Worm (Caenorhabditis elegans) whole organism, L1 larva: ENCODE measurements around the gene unc-119.

Experiments used
- C04F5.9 ChIP-seq: sonication (generic microtip); optimal IDR thresholded peaks from 2 replicates; lab custom pipeline; 2016; ENCODE audit warnings: missing genetic modification characterization, missing compliant biosample characterization
- Y116A8C.19 ChIP-seq: sonication (generic microtip); optimal IDR thresholded peaks from 2 replicates; lab custom pipeline; 2016; ENCODE audit warnings: missing compliant biosample characterization, missing genetic modification characterization, borderline replicate concordance
- aha-1 ChIP-seq: fragments of 150-350 bp; optimal IDR thresholded peaks from 2 replicates; lab custom pipeline; 2014; ENCODE audit warnings: missing biosample characterization, missing genetic modification characterization
- alr-1 ChIP-seq: fragments of 200-800 bp; sonication (Bioruptor generic); optimal IDR thresholded peaks from 2 replicates; lab custom pipeline; 2018; ENCODE audit warnings: borderline replicate concordance, mild to moderate bottlenecking, missing genetic modification characterization, missing compliant biosample characterization
- ceh-63 ChIP-seq: fragments of 200-800 bp; sonication (Bioruptor generic); optimal IDR thresholded peaks from 2 replicates; lab custom pipeline; 2018; ENCODE audit warnings: mild to moderate bottlenecking, missing genetic modification characterization, missing compliant biosample characterization
- ceh-88 ChIP-seq: fragments of 200-800 bp; sonication (Bioruptor generic); IDR thresholded peaks from 2 replicates; pipeline ENCODE4 v1.3.6; 2022; ENCODE audit warnings: missing genetic modification characterization, missing compliant biosample characterization
- ceh-90 ChIP-seq: sonication (generic microtip); optimal IDR thresholded peaks from 2 replicates; lab custom pipeline; 2016; ENCODE audit warnings: missing genetic modification characterization, missing compliant biosample characterization
- ces-1 ChIP-seq: fragments of 150-350 bp; optimal IDR thresholded peaks from 2 replicates; lab custom pipeline; 2014; ENCODE audit warnings: missing biosample characterization, missing genetic modification reagents, missing genetic modification characterization
- dsc-1 ChIP-seq: sonication (generic microtip); optimal IDR thresholded peaks from 2 replicates; lab custom pipeline; 2016; ENCODE audit warnings: mild to moderate bottlenecking, missing genetic modification characterization, missing compliant biosample characterization
- efl-1 ChIP-seq, 4 experiments: fragments of 150-350 bp; optimal IDR thresholded peaks in 3 of 4; peaks in 1 of 4; 1 replicate in 1 of 4; 2 replicates in 3 of 4; lab custom pipeline; 2014; ENCODE audit warnings: missing biosample characterization in 2 of 4, missing genetic modification characterization in 2 of 4, missing genetic modification reagents in 2 of 4
- egl-13 ChIP-seq: sonication (generic microtip); optimal IDR thresholded peaks from 2 replicates; lab custom pipeline; 2016; ENCODE audit warnings: missing genotype, missing genetic modification reagents, missing genetic modification characterization, missing compliant biosample characterization
- elt-2 ChIP-seq: sonication (generic microtip); optimal IDR thresholded peaks from 2 replicates; lab custom pipeline; 2016; ENCODE audit warnings: missing genetic modification characterization, mild to moderate bottlenecking, inconsistent platforms, missing compliant biosample characterization, missing genetic modification reagents
- fkh-4 ChIP-seq: sonication (generic microtip); optimal IDR thresholded peaks from 2 replicates; lab custom pipeline; 2016; ENCODE audit warnings: missing compliant biosample characterization, missing genetic modification characterization, borderline replicate concordance
- fkh-8 ChIP-seq: sonication (generic microtip); optimal IDR thresholded peaks from 2 replicates; lab custom pipeline; 2016; ENCODE audit warnings: mild to moderate bottlenecking, missing genetic modification characterization, missing compliant biosample characterization
- hlh-4 ChIP-seq: sonication (generic microtip); optimal IDR thresholded peaks from 2 replicates; lab custom pipeline; 2016; ENCODE audit warnings: mild to moderate bottlenecking, missing genetic modification characterization, missing compliant biosample characterization
- isw-1 ChIP-seq: fragments of 200-800 bp; sonication (Bioruptor generic); IDR thresholded peaks from 2 replicates; pipeline ENCODE4 v1.3.6; 2022; ENCODE audit warnings: missing genetic modification characterization, missing compliant biosample characterization
- jun-1 ChIP-seq: fragments of 150-350 bp; optimal IDR thresholded peaks from 2 replicates; lab custom pipeline; 2014; ENCODE audit warnings: missing biosample characterization, missing genetic modification reagents, missing genetic modification characterization
- lin-14 ChIP-seq: fragments of 200-800 bp; sonication (Bioruptor generic); optimal IDR thresholded peaks from 2 replicates; lab custom pipeline; 2018; ENCODE audit warnings: mild to moderate bottlenecking, missing genetic modification characterization, moderate library complexity, missing compliant biosample characterization
- lin-15B ChIP-seq: fragments of 150-350 bp; sonication (generic microtip); optimal IDR thresholded peaks from 3 replicates; lab custom pipeline; 2014; ENCODE audit warnings: missing biosample characterization, missing genetic modification characterization
- lin-35 ChIP-seq, 2 experiments: fragments of 150-350 bp; optimal IDR thresholded peaks; 2 replicates each; lab custom pipeline; 2014; ENCODE audit warnings: missing biosample characterization in 2 of 2, missing genetic modification characterization in 2 of 2, missing genetic modification reagents in 2 of 2
- lin-39 ChIP-seq: fragments of 150-350 bp; optimal IDR thresholded peaks from 2 replicates; lab custom pipeline; 2014; ENCODE audit warnings: missing biosample characterization, missing genetic modification reagents, missing genetic modification characterization
- lir-3 ChIP-seq: sonication (generic microtip); optimal IDR thresholded peaks from 2 replicates; lab custom pipeline; 2016; ENCODE audit warnings: mild to moderate bottlenecking, missing genetic modification characterization, moderate library complexity, missing compliant biosample characterization; ENCODE audit not compliant: poor library complexity
- mab-9 ChIP-seq: fragments of 200-800 bp; sonication (Bioruptor generic); IDR thresholded peaks from 2 replicates; pipeline ENCODE4 v1.3.6; 2022; ENCODE audit warnings: missing genetic modification reagents, missing genetic modification characterization, missing compliant biosample characterization
- nhr-19 ChIP-seq: fragments of 200-800 bp; sonication (Bioruptor generic); conservative IDR thresholded peaks from 2 replicates; pipeline ENCODE4 v1.3.6; 2022; ENCODE audit warnings: missing genetic modification characterization, missing compliant biosample characterization
- nhr-47 ChIP-seq: sonication (generic microtip); optimal IDR thresholded peaks from 2 replicates; lab custom pipeline; 2016; ENCODE audit warnings: mild to moderate bottlenecking, missing genetic modification characterization, moderate library complexity, missing compliant biosample characterization
- nhr-71 ChIP-seq: sonication (generic microtip); optimal IDR thresholded peaks from 2 replicates; lab custom pipeline; 2016; ENCODE audit warnings: mild to moderate bottlenecking, missing genetic modification characterization, moderate library complexity, missing compliant biosample characterization
- nhr-77 ChIP-seq: fragments of 150-350 bp; optimal IDR thresholded peaks from 2 replicates; lab custom pipeline; 2014; ENCODE audit warnings: missing biosample characterization, missing genetic modification characterization
- nhr-84 ChIP-seq: sonication (generic microtip); optimal IDR thresholded peaks from 2 replicates; lab custom pipeline; 2017; ENCODE audit warnings: missing biosample characterization, missing genetic modification characterization
- nhr-90 ChIP-seq: sonication (generic microtip); optimal IDR thresholded peaks from 2 replicates; lab custom pipeline; 2016; ENCODE audit warnings: mild to moderate bottlenecking, missing genetic modification characterization, missing compliant biosample characterization; ENCODE audit not compliant: poor library complexity
- pag-3 ChIP-seq: sonication (generic microtip); optimal IDR thresholded peaks from 2 replicates; lab custom pipeline; 2017; ENCODE audit warnings: missing genetic modification characterization, mild to moderate bottlenecking, missing compliant biosample characterization, antibody characterized with exemption, borderline replicate concordance; ENCODE audit not compliant: insufficient read depth
- pax-3 ChIP-seq: fragments of 200-800 bp; sonication (Bioruptor generic); optimal IDR thresholded peaks from 2 replicates; lab custom pipeline; 2018; ENCODE audit warnings: mild to moderate bottlenecking, missing genetic modification characterization, moderate library complexity, missing compliant biosample characterization
- rnt-1 ChIP-seq: sonication (generic microtip); optimal IDR thresholded peaks from 2 replicates; lab custom pipeline; 2016; ENCODE audit warnings: mild to moderate bottlenecking, missing genetic modification characterization, moderate library complexity, missing compliant biosample characterization
- snpc-4 ChIP-seq: fragments of 150-350 bp; optimal IDR thresholded peaks from 2 replicates; lab custom pipeline; 2014; ENCODE audit warnings: missing biosample characterization, missing genetic modification characterization
- sox-4 ChIP-seq: sonication (generic microtip); optimal IDR thresholded peaks from 2 replicates; lab custom pipeline; 2016; ENCODE audit warnings: missing genetic modification characterization, missing compliant biosample characterization
- sup-37 ChIP-seq: fragments of 200-800 bp; sonication (Bioruptor generic); optimal IDR thresholded peaks from 2 replicates; lab custom pipeline; 2018; ENCODE audit warnings: mild to moderate bottlenecking, missing genetic modification characterization, missing compliant biosample characterization
- swsn-7 ChIP-seq: sonication (generic microtip); optimal IDR thresholded peaks from 2 replicates; lab custom pipeline; 2016; ENCODE audit warnings: missing genetic modification characterization, missing compliant biosample characterization
- tbx-2 ChIP-seq: sonication (generic microtip); optimal IDR thresholded peaks from 2 replicates; lab custom pipeline; 2016; ENCODE audit warnings: missing genetic modification characterization, missing compliant biosample characterization
- unc-62 ChIP-seq: fragments of 150-350 bp; optimal IDR thresholded peaks from 2 replicates; lab custom pipeline; 2014; ENCODE audit warnings: missing biosample characterization, missing genetic modification reagents, missing genetic modification characterization
- unc-86 ChIP-seq: sonication (generic microtip); optimal IDR thresholded peaks from 2 replicates; lab custom pipeline; 2016; ENCODE audit warnings: missing genetic modification characterization, missing compliant biosample characterization
- unc-98 ChIP-seq: fragments of 200-800 bp; sonication (Bioruptor generic); IDR thresholded peaks from 2 replicates; pipeline ENCODE4 v1.3.6; 2022; ENCODE audit warnings: missing genetic modification characterization, missing compliant biosample characterization
- vab-15 ChIP-seq: sonication (generic microtip); optimal IDR thresholded peaks from 2 replicates; lab custom pipeline; 2017; ENCODE audit warnings: missing genotype, mild to moderate bottlenecking, missing genetic modification characterization, missing compliant biosample characterization
- xbp-1 ChIP-seq: sonication (generic microtip); optimal IDR thresholded peaks from 2 replicates; lab custom pipeline; 2016; ENCODE audit warnings: missing genetic modification characterization, missing compliant biosample characterization
- zag-1 ChIP-seq: fragments of 150-350 bp; optimal IDR thresholded peaks from 2 replicates; lab custom pipeline; 2014; ENCODE audit warnings: missing biosample characterization, missing genetic modification characterization
- ztf-11 ChIP-seq, 2 experiments: sonication (generic microtip); optimal IDR thresholded peaks; 2 replicates each; lab custom pipeline; 2016 to 2017; ENCODE audit warnings: missing genetic modification characterization in 2 of 2, missing biosample characterization in 1 of 2, missing compliant biosample characterization in 1 of 2

unc-119 gene

ce11 chrIII:10856830-10857229, 45.6 kb upstream of the unc-119 start:
- TF ChIP-seq dsc-1 (peak; percentile 21), Y116A8C.19 (tag; lab: Kevin White, UChicago) (peak; percentile 19), nhr-71 (tag; lab: Kevin White, UChicago) (peak; percentile 57), snpc-4 (no peak), sup-37 (GFP tag; lab: Kevin White, UChicago) (no peak), nhr-77 (tag; lab: Kevin White, UChicago) (no peak), ztf-11 (tag; optimal IDR thresholded peaks at IDR 0.05; lab: Kevin White, UChicago) (peak in 1 of 2 experiments; percentile 80), nhr-19 (peak; percentile 37), sox-4 (tag; lab: Kevin White, UChicago) (peak; percentile 54), egl-13 (peak; percentile 34), tbx-2 (tag; lab: Kevin White, UChicago) (peak; percentile 49), vab-15 (tag; lab: Kevin White, UChicago) (peak; percentile 3), aha-1 (tag; lab: Kevin White, UChicago) (no peak), ceh-88 (GFP tag; lab: Robert Waterston, UW) (peak; percentile 49; the same call in 1 of the 2 replicates), pax-3 (tag; lab: Kevin White, UChicago) (peak; percentile 11), unc-98 (GFP tag; lab: Robert Waterston, UW) (peak; percentile 77), ceh-63 (peak; percentile 72), ceh-90 (peak; percentile 1), lin-14 (GFP tag; lab: Kevin White, UChicago) (no peak), xbp-1 (tag; lab: Kevin White, UChicago) (peak; percentile 29), hlh-4 (peak; percentile 8), elt-2 (peak; percentile 16), lir-3 (tag; lab: Kevin White, UChicago) (peak; percentile 75), alr-1 (tag; lab: Kevin White, UChicago) (peak; percentile 26), pag-3 (tag; lab: Kevin White, UChicago) (no peak), C04F5.9 (tag; lab: Kevin White, UChicago) (no peak), unc-86 (tag; lab: Kevin White, UChicago) (peak; percentile 18), fkh-4 (tag; lab: Kevin White, UChicago) (peak; percentile 1), nhr-84 (no peak), nhr-90 (tag; lab: Kevin White, UChicago) (peak; percentile 62), lin-39 (tag; lab: Kevin White, UChicago) (no peak), fkh-8 (tag; lab: Kevin White, UChicago) (peak; percentile 47), nhr-47 (peak; percentile 51), swsn-7 (tag; lab: Kevin White, UChicago) (peak; percentile 6), rnt-1 (tag; lab: Kevin White, UChicago) (peak; percentile 72), zag-1 (tag; lab: Kevin White, UChicago) (no peak), jun-1 (tag; lab: Kevin White, UChicago) (no peak), mab-9 (GFP tag; lab: Robert Waterston, UW) (peak; percentile 37; the same call in 1 of the 2 replicates), lin-15B (tag; lab: Kevin White, UChicago) (no peak), isw-1 (GFP tag; lab: Robert Waterston, UW) (peak; percentile 34), efl-1 (optimal IDR thresholded peaks at IDR 0.05; lab: Kevin White, UChicago) (peak; percentile 26 to 62), efl-1 (GFP tag; optimal IDR thresholded peaks at IDR 0.05 in 1 of 2; lab: Kevin White, UChicago) (peak in 1 of 2 experiments; percentile 62), unc-62 (GFP tag; lab: Kevin White, UChicago) (no peak), ces-1 (GFP tag; lab: Kevin White, UChicago) (no peak), lin-35 (GFP tag; optimal IDR thresholded peaks at IDR 0.05; lab: Kevin White, UChicago) (no peak)
